Worm (Caenorhabditis elegans) whole organism, late embryonic: ENCODE data around the gene nhr-6.

ENCODE experiments used
- K02D7.2 ChIP-seq: sonication (generic microtip); optimal IDR thresholded peaks from 2 replicates; lab custom pipeline; 2017; ENCODE audit warnings: mild to moderate bottlenecking, missing genetic modification characterization, missing compliant biosample characterization
- K09A11.1 ChIP-seq: sonication (generic microtip); optimal IDR thresholded peaks from 2 replicates; lab custom pipeline; 2017; ENCODE audit warnings: antibody characterized with exemption, mild to moderate bottlenecking, missing genetic modification characterization, missing compliant biosample characterization; ENCODE audit not compliant: insufficient read depth
- Y22D7AL.16 ChIP-seq: sonication (generic microtip); optimal IDR thresholded peaks from 2 replicates; lab custom pipeline; 2016; ENCODE audit warnings: missing genetic modification characterization, missing compliant biosample characterization
- ahr-1 ChIP-seq: sonication (generic microtip); optimal IDR thresholded peaks from 2 replicates; lab custom pipeline; 2016; ENCODE audit warnings: missing genetic modification characterization, missing compliant biosample characterization
- ceh-14 ChIP-seq: sonication (generic microtip); optimal IDR thresholded peaks from 2 replicates; lab custom pipeline; 2016; ENCODE audit warnings: missing genotype, missing genetic modification characterization, missing compliant biosample characterization
- ceh-19 ChIP-seq: fragments of 200-800 bp; sonication (Bioruptor generic); optimal IDR thresholded peaks from 2 replicates; lab custom pipeline; 2018; ENCODE audit warnings: mild to moderate bottlenecking, missing genetic modification characterization, missing compliant biosample characterization
- ceh-2 ChIP-seq: sonication (generic microtip); optimal IDR thresholded peaks from 2 replicates; lab custom pipeline; 2016; ENCODE audit warnings: missing genotype, missing genetic modification characterization, missing compliant biosample characterization
- ceh-22 ChIP-seq: sonication (generic microtip); optimal IDR thresholded peaks from 2 replicates; lab custom pipeline; 2017; ENCODE audit warnings: missing biosample characterization, missing genetic modification characterization
- ceh-24 ChIP-seq: sonication (generic microtip); optimal IDR thresholded peaks from 2 replicates; lab custom pipeline; 2016; ENCODE audit warnings: mild to moderate bottlenecking, missing genetic modification characterization, missing compliant biosample characterization
- ceh-30 ChIP-seq: fragments of 150-350 bp; optimal IDR thresholded peaks from 2 replicates; lab custom pipeline; 2014; ENCODE audit warnings: missing biosample characterization, missing genetic modification characterization
- ceh-34 ChIP-seq: sonication (generic microtip); optimal IDR thresholded peaks from 2 replicates; lab custom pipeline; 2016; ENCODE audit warnings: mild to moderate bottlenecking, missing genetic modification characterization, missing compliant biosample characterization
- ceh-6 ChIP-seq: fragments of 200-800 bp; sonication (Bioruptor generic); optimal IDR thresholded peaks from 2 replicates; lab custom pipeline; 2018; ENCODE audit warnings: mild to moderate bottlenecking, missing genetic modification characterization, missing compliant biosample characterization
- elt-2 ChIP-seq: sonication (generic microtip); optimal IDR thresholded peaks from 2 replicates; lab custom pipeline; 2016; ENCODE audit warnings: missing genetic modification reagents, missing genetic modification characterization, missing compliant biosample characterization
- fkh-6 ChIP-seq: sonication (generic microtip); optimal IDR thresholded peaks from 2 replicates; lab custom pipeline; 2016; ENCODE audit warnings: missing genetic modification characterization, missing compliant biosample characterization
- hlh-30 ChIP-seq: sonication (generic microtip); optimal IDR thresholded peaks from 2 replicates; lab custom pipeline; 2017; ENCODE audit warnings: antibody characterized with exemption, missing genetic modification characterization, missing compliant biosample characterization; ENCODE audit not compliant: insufficient read depth
- hlh-8 ChIP-seq: sonication (generic microtip); optimal IDR thresholded peaks from 2 replicates; lab custom pipeline; 2016; ENCODE audit warnings: missing genotype, missing genetic modification characterization, missing compliant biosample characterization
- lin-11 ChIP-seq: fragments of 200-800 bp; sonication (Bioruptor generic); optimal IDR thresholded peaks from 2 replicates; lab custom pipeline; 2018; ENCODE audit warnings: mild to moderate bottlenecking, missing genetic modification characterization, missing compliant biosample characterization
- mec-3 ChIP-seq: sonication (generic microtip); optimal IDR thresholded peaks from 2 replicates; lab custom pipeline; 2016; ENCODE audit warnings: borderline replicate concordance, missing genetic modification characterization, missing compliant biosample characterization
- nfya-1 ChIP-seq: sonication (generic microtip); optimal IDR thresholded peaks from 2 replicates; lab custom pipeline; 2017; ENCODE audit warnings: missing genetic modification characterization, mild to moderate bottlenecking, missing compliant biosample characterization, antibody characterized with exemption, moderate library complexity
- odd-2 ChIP-seq: sonication (generic microtip); optimal IDR thresholded peaks from 2 replicates; lab custom pipeline; 2017; ENCODE audit warnings: antibody characterized with exemption, mild to moderate bottlenecking, missing genetic modification characterization, missing compliant biosample characterization
- pag-3 ChIP-seq: sonication (generic microtip); optimal IDR thresholded peaks from 2 replicates; lab custom pipeline; 2016; ENCODE audit warnings: missing compliant biosample characterization, missing genetic modification characterization, borderline replicate concordance
- pat-9 ChIP-seq: fragments of 200-800 bp; sonication (Bioruptor generic); optimal IDR thresholded peaks from 2 replicates; lab custom pipeline; 2018; ENCODE audit warnings: mild to moderate bottlenecking, missing genetic modification characterization, moderate library complexity, missing compliant biosample characterization
- pax-1 ChIP-seq: fragments of 150-350 bp; optimal IDR thresholded peaks from 2 replicates; lab custom pipeline; 2014; ENCODE audit warnings: missing biosample characterization, missing genetic modification characterization
- pha-2 ChIP-seq: sonication (generic microtip); optimal IDR thresholded peaks from 2 replicates; lab custom pipeline; 2017; ENCODE audit warnings: mild to moderate bottlenecking, missing genetic modification characterization, missing compliant biosample characterization
- pha-4 ChIP-seq: fragments of 150-350 bp; optimal IDR thresholded peaks from 2 replicates; lab custom pipeline; 2018; ENCODE audit warnings: missing biosample characterization, missing genetic modification reagents, missing genetic modification characterization
- pros-1 ChIP-seq: fragments of 150-350 bp; optimal IDR thresholded peaks from 2 replicates; lab custom pipeline; 2014; ENCODE audit warnings: missing biosample characterization, missing genetic modification reagents, missing genetic modification characterization
- sox-4 ChIP-seq: sonication (generic microtip); optimal IDR thresholded peaks from 2 replicates; lab custom pipeline; 2017; ENCODE audit warnings: mild to moderate bottlenecking, missing genetic modification characterization, inconsistent platforms, missing compliant biosample characterization
- syd-9 ChIP-seq: sonication (generic microtip); optimal IDR thresholded peaks from 2 replicates; lab custom pipeline; 2016; ENCODE audit warnings: mild to moderate bottlenecking, missing genetic modification characterization, moderate library complexity, missing compliant biosample characterization
- tbx-2 ChIP-seq: sonication (generic microtip); optimal IDR thresholded peaks from 2 replicates; lab custom pipeline; 2016; ENCODE audit warnings: missing genetic modification characterization, missing compliant biosample characterization
- unc-42 ChIP-seq: sonication (generic microtip); optimal IDR thresholded peaks from 2 replicates; lab custom pipeline; 2016; ENCODE audit warnings: missing genotype, missing genetic modification characterization, missing compliant biosample characterization
- unc-55 ChIP-seq: sonication (generic microtip); optimal IDR thresholded peaks from 2 replicates; lab custom pipeline; 2017; ENCODE audit warnings: missing biosample characterization, missing genetic modification reagents, missing genetic modification characterization
- unc-86 ChIP-seq: sonication (generic microtip); optimal IDR thresholded peaks from 2 replicates; lab custom pipeline; 2016; ENCODE audit warnings: missing genetic modification characterization, missing compliant biosample characterization
- zip-5 ChIP-seq: sonication (generic microtip); optimal IDR thresholded peaks from 2 replicates; lab custom pipeline; 2016; ENCODE audit warnings: missing genetic modification characterization, missing compliant biosample characterization
- ztf-16 ChIP-seq: sonication (generic microtip); optimal IDR thresholded peaks from 2 replicates; lab custom pipeline; 2017; ENCODE audit warnings: missing genetic modification characterization, missing compliant biosample characterization

nhr-6 gene

ce11 chrIII:3560235-3560634, 13.1 kb upstream of the nhr-6 start:
- TF ChIP-seq unc-42: peak; percentile 34
- peak; percentile 1 for TF ChIP-seq tbx-2
- no peak for TF ChIP-seq nfya-1 (tag; lab: Kevin White, UChicago)

- TF ChIP-seq syd-9 (no peak), hlh-8 (tag; lab: Kevin White, UChicago) (no peak), lin-11 (tag; lab: Kevin White, UChicago) (no peak), ceh-22 (no peak), elt-2 (no peak)
Observed at ce11 chrIII:3562276-3562675, 11.1 kb upstream of the nhr-6 start.

- TF ChIP-seq unc-55 (GFP tag; lab: Kevin White, UChicago): no peak
- no peak for TF ChIP-seq nfya-1 (tag; lab: Kevin White, UChicago)
- no peak for TF ChIP-seq ceh-30
- TF ChIP-seq sox-4: no peak
- TF ChIP-seq zip-5 (tag; lab: Kevin White, UChicago): no peak
- TF ChIP-seq unc-42: no peak
Observed at ce11 chrIII:3564762-3565359, 8.5 kb upstream of the nhr-6 start.

ce11 chrIII:3566785-3567184, 6.6 kb upstream of the nhr-6 start:
- TF ChIP-seq mec-3 (tag; lab: Kevin White, UChicago) (no peak), ceh-22 (no peak), sox-4 (no peak), ceh-6 (GFP tag; lab: Kevin White, UChicago) (no peak), lin-11 (tag; lab: Kevin White, UChicago) (no peak), fkh-6 (tag; lab: Kevin White, UChicago) (no peak), pax-1 (tag; lab: Kevin White, UChicago) (no peak), K09A11.1 (tag; lab: Kevin White, UChicago) (no peak), hlh-8 (tag; lab: Kevin White, UChicago) (no peak), odd-2 (tag; lab: Kevin White, UChicago) (no peak), Y22D7AL.16 (no peak), ceh-2 (no peak), pha-2 (tag; lab: Kevin White, UChicago) (no peak), hlh-30 (tag; lab: Kevin White, UChicago) (no peak), ceh-14 (tag; lab: Kevin White, UChicago) (no peak), ztf-16 (tag; lab: Kevin White, UChicago) (no peak)

- TF ChIP-seq syd-9 (no peak), pha-4 (tag; lab: Kevin White, UChicago) (no peak), Y22D7AL.16 (no peak), ceh-19 (GFP tag; lab: Kevin White, UChicago) (no peak), ahr-1 (no peak), ceh-34 (no peak), zip-5 (tag; lab: Kevin White, UChicago) (no peak), unc-86 (no peak), ztf-16 (tag; lab: Kevin White, UChicago) (no peak), ceh-24 (tag; lab: Kevin White, UChicago) (no peak), pros-1 (tag; lab: Kevin White, UChicago) (no peak), pat-9 (no peak), fkh-6 (tag; lab: Kevin White, UChicago) (no peak), ceh-22 (no peak), mec-3 (tag; lab: Kevin White, UChicago) (no peak), pha-2 (tag; lab: Kevin White, UChicago) (no peak), odd-2 (tag; lab: Kevin White, UChicago) (no peak), pag-3 (tag; lab: Kevin White, UChicago) (no peak), ceh-2 (no peak), K02D7.2 (tag; lab: Kevin White, UChicago) (no peak)
Observed at ce11 chrIII:3569763-3570162, 3.6 kb upstream of the nhr-6 start.
